Worm (Caenorhabditis elegans): ENCODE data around the gene sas-4.

sas-4 gene

DNA sequence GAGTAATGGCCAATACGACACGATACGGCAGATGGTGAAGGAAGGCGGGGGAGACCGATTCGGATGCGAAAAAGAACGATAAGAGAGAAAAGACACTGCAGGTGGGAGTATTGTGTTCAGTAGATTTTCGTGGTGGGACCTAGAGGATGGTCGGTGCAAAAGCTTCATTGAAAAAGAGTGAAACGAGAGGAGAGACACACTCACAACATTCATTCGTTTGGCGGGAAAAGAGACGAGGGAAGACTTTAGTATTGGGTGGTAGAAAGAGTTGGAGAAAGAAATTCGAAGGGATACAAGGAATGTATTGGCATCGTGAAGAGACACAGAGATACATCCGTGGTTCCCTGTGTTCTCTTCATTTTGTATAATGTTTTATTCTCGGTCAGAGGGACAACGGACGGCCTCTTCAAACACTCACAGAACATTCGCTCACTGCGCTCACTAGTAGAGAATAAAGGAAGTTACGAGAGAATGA, 38.1 kb upstream of the sas-4 start:
- TF ChIP-seq ztf-18 (tag; optimal IDR thresholded peaks at IDR 0.05), result peak; percentile 20
- TF ChIP-seq nhr-90 (tag; optimal IDR thresholded peaks at IDR 0.05), result no peak
- peak; percentile 65 for TF ChIP-seq ceh-27 (GFP tag; optimal IDR thresholded peaks at IDR 0.05)
- no peak for TF ChIP-seq fkh-3 (tag; optimal IDR thresholded peaks at IDR 0.05)
- TF ChIP-seq ekl-4 (GFP tag; IDR thresholded peaks at IDR 0.05), result peak; percentile 65; the same call in 1 of the 2 replicates
- peak; percentile 57 for TF ChIP-seq lin-40 (tag; optimal IDR thresholded peaks at IDR 0.05)
- peak; percentile 53 for TF ChIP-seq ZK185.1 (tag; optimal IDR thresholded peaks at IDR 0.05; ENCODE audit: poor library complexity, severe bottlenecking)
- TF ChIP-seq nhr-80 (tag; optimal IDR thresholded peaks at IDR 0.05), result peak; percentile 78
- no peak for TF ChIP-seq rpc-1 (optimal IDR thresholded peaks at IDR 0.05)
- no peak for TF ChIP-seq rpc-1 (tag; optimal IDR thresholded peaks at IDR 0.05)
- no peak for TF ChIP-seq Y56A3A.18 (GFP tag; IDR thresholded peaks at IDR 0.05)
- TF ChIP-seq B0336.3 (GFP tag; IDR thresholded peaks at IDR 0.05), result peak; percentile 62; the same call in 1 of the 2 replicates
- no peak for TF ChIP-seq snpc-4 (GFP tag; optimal IDR thresholded peaks at IDR 0.05)
- peak in 3 of 4 experiments; percentile 5 to 46 (median 39) for TF ChIP-seq snpc-4 (tag; optimal IDR thresholded peaks at IDR 0.05)
- peak; percentile 2 for TF ChIP-seq tlf-1 (GFP tag; optimal IDR thresholded peaks at IDR 0.05)
- peak; percentile 22 for TF ChIP-seq die-1 (tag; optimal IDR thresholded peaks at IDR 0.05)
- no peak for TF ChIP-seq nhr-27 (tag; optimal IDR thresholded peaks at IDR 0.05)
- no peak for TF ChIP-seq hlh-26 (GFP tag; conservative IDR thresholded peaks at IDR 0.05)
- TF ChIP-seq efl-1 (GFP tag; optimal IDR thresholded peaks at IDR 0.05), result no peak
- peak; percentile 34 for TF ChIP-seq repo-1 (tag; optimal IDR thresholded peaks at IDR 0.05)
- peak; percentile 39 for TF ChIP-seq somi-1 (GFP tag; optimal IDR thresholded peaks at IDR 0.05)
- no peak for TF ChIP-seq mel-28 (tag; optimal IDR thresholded peaks at IDR 0.05; ENCODE audit: borderline replicate concordance)
- peak; percentile 26 for TF ChIP-seq snpc-3.4 (tag; optimal IDR thresholded peaks at IDR 0.05)
- peak; percentile 43; the same call in 1 of the 2 replicates for TF ChIP-seq zfh-2 (GFP tag; conservative IDR thresholded peaks at IDR 0.05)
- peak; percentile 79 for TF ChIP-seq attf-5 (GFP tag; optimal IDR thresholded peaks at IDR 0.05)
- TF ChIP-seq dox-1 (GFP tag; IDR thresholded peaks at IDR 0.05), result peak; percentile 59
- TF ChIP-seq egl-44 (GFP tag; IDR thresholded peaks at IDR 0.05), result 0 out of 2 replicates have a peak, but pooled peaks have one; percentile 25
- no peak for TF ChIP-seq Y79H2A.3 (GFP tag; conservative IDR thresholded peaks at IDR 0.05)
- peak; percentile 80; the same call in 1 of the 2 replicates for TF ChIP-seq hmg-1.2 (GFP tag; IDR thresholded peaks at IDR 0.05)
- TF ChIP-seq ama-1 (optimal IDR thresholded peaks at IDR 0.05), result peak; percentile 32
- no peak for TF ChIP-seq ama-1 (GFP tag; optimal IDR thresholded peaks at IDR 0.05)
- TF ChIP-seq ets-4 (GFP tag; optimal IDR thresholded peaks at IDR 0.05), result no peak
- no peak; the same call in 1 of the 2 replicates for TF ChIP-seq hsf-1 (GFP tag; IDR thresholded peaks at IDR 0.05)
- TF ChIP-seq K11D2.4 (GFP tag; IDR thresholded peaks at IDR 0.05), result no peak
- no peak for TF ChIP-seq Y67H2A.10 (GFP tag; conservative IDR thresholded peaks at IDR 0.05)
- TF ChIP-seq K12H6.12 (tag; optimal IDR thresholded peaks at IDR 0.05), result peak; percentile 73
- no peak for TF ChIP-seq dpff-1 (tag; optimal IDR thresholded peaks at IDR 0.05)
- peak; percentile 47; the same call in 1 of the 2 replicates for TF ChIP-seq mcd-1 (GFP tag; IDR thresholded peaks at IDR 0.05)
- TF ChIP-seq let-607 (tag; optimal IDR thresholded peaks at IDR 0.05), result peak in 1 of 2 experiments; percentile 44
- no peak for TF ChIP-seq F23B12.7 (tag; optimal IDR thresholded peaks at IDR 0.05; ENCODE audit: insufficient read depth)
- no peak for TF ChIP-seq snpc-1.1 (tag; optimal IDR thresholded peaks at IDR 0.05; ENCODE audit: insufficient read depth)
- TF ChIP-seq lag-1 (GFP tag; IDR thresholded peaks at IDR 0.05), result no peak
- TF ChIP-seq cebp-1 (GFP tag; IDR thresholded peaks at IDR 0.05), result no peak
- TF ChIP-seq cebp-1 (tag; optimal IDR thresholded peaks at IDR 0.05), result peak; percentile 77
- TF ChIP-seq lin-35 (GFP tag; optimal IDR thresholded peaks at IDR 0.05), result peak in 1 of 3 experiments; percentile 50
- TF ChIP-seq tbx-9 (tag; optimal IDR thresholded peaks at IDR 0.05; ENCODE audit: borderline replicate concordance), result no peak
- TF ChIP-seq F57C9.4 (tag; optimal IDR thresholded peaks at IDR 0.05), result no peak
- peak; percentile 24 for TF ChIP-seq chd-7 (tag; optimal IDR thresholded peaks at IDR 0.05)
